Worm (Caenorhabditis elegans) whole organism, L2 larva: ENCODE results near the gene col-89.

ENCODE experiments used
- C34F6.9 ChIP-seq: fragments of 150-350 bp; optimal IDR thresholded peaks from 2 replicates; lab custom pipeline; 2014; ENCODE audit warnings: missing biosample characterization, missing genetic modification characterization
- F13H6.1 ChIP-seq: sonication (generic microtip); optimal IDR thresholded peaks from 2 replicates; lab custom pipeline; 2016; ENCODE audit warnings: missing genetic modification characterization, missing compliant biosample characterization
- R02D3.7 ChIP-seq: fragments of 150-350 bp; optimal IDR thresholded peaks from 2 replicates; lab custom pipeline; 2014; ENCODE audit warnings: missing biosample characterization, missing genetic modification characterization
- Y55F3AM.14 ChIP-seq: fragments of 200-800 bp; sonication (Bioruptor generic); optimal IDR thresholded peaks from 2 replicates; lab custom pipeline; 2018; ENCODE audit warnings: mild to moderate bottlenecking, missing genetic modification characterization, missing compliant biosample characterization
- ZK546.5 ChIP-seq: sonication (generic microtip); optimal IDR thresholded peaks from 2 replicates; lab custom pipeline; 2017; ENCODE audit warnings: missing biosample characterization, missing genetic modification characterization
- alr-1 ChIP-seq: fragments of 150-350 bp; optimal IDR thresholded peaks from 2 replicates; lab custom pipeline; 2014; ENCODE audit warnings: missing biosample characterization, missing genetic modification characterization
- aly-2 ChIP-seq: fragments of 150-350 bp; optimal IDR thresholded peaks from 2 replicates; lab custom pipeline; 2014; ENCODE audit warnings: missing biosample characterization, missing genetic modification characterization
- ama-1 ChIP-seq: fragments of 150-350 bp; optimal IDR thresholded peaks from 2 replicates; lab custom pipeline; 2018; ENCODE audit warnings: inconsistent platforms
- blmp-1 ChIP-seq: sonication (generic microtip); optimal IDR thresholded peaks from 2 replicates; lab custom pipeline; 2017; ENCODE audit warnings: missing genetic modification characterization, mild to moderate bottlenecking, missing compliant biosample characterization, antibody characterized with exemption, moderate library complexity; ENCODE audit not compliant: insufficient read depth
- ceh-16 ChIP-seq: fragments of 150-350 bp; optimal IDR thresholded peaks from 2 replicates; lab custom pipeline; 2014; ENCODE audit warnings: missing biosample characterization, missing genetic modification characterization
- ceh-82 ChIP-seq: fragments of 150-350 bp; optimal IDR thresholded peaks from 2 replicates; lab custom pipeline; 2014; ENCODE audit warnings: missing biosample characterization, missing genetic modification characterization
- crh-2 ChIP-seq: sonication (generic microtip); optimal IDR thresholded peaks from 2 replicates; lab custom pipeline; 2017; ENCODE audit warnings: missing biosample characterization, missing genetic modification characterization
- dmd-4 ChIP-seq: sonication (generic microtip); optimal IDR thresholded peaks from 2 replicates; lab custom pipeline; 2017; ENCODE audit warnings: missing biosample characterization, missing genetic modification characterization
- elt-1 ChIP-seq: fragments of 150-350 bp; optimal IDR thresholded peaks from 2 replicates; lab custom pipeline; 2014; ENCODE audit warnings: missing biosample characterization, missing genetic modification characterization
- elt-3 ChIP-seq: sonication (generic microtip); optimal IDR thresholded peaks from 2 replicates; lab custom pipeline; 2017; ENCODE audit warnings: missing biosample characterization, missing genetic modification characterization
- fos-1 ChIP-seq: fragments of 150-350 bp; optimal IDR thresholded peaks from 2 replicates; lab custom pipeline; 2014; ENCODE audit warnings: missing biosample characterization, missing genetic modification characterization
- gmeb-1 ChIP-seq: fragments of 150-350 bp; optimal IDR thresholded peaks from 2 replicates; lab custom pipeline; 2014; ENCODE audit warnings: missing biosample characterization, missing genetic modification characterization
- lin-11 ChIP-seq: fragments of 150-350 bp; sonication (generic microtip); optimal IDR thresholded peaks from 2 replicates; lab custom pipeline; 2014; ENCODE audit warnings: missing biosample characterization, missing genetic modification characterization, inconsistent platforms, mixed read lengths
- lin-13 ChIP-seq: fragments of 150-350 bp; optimal IDR thresholded peaks from 2 replicates; lab custom pipeline; 2014; ENCODE audit warnings: missing biosample characterization, missing genetic modification reagents, missing genetic modification characterization
- lin-39 ChIP-seq: fragments of 150-350 bp; optimal IDR thresholded peaks from 2 replicates; lab custom pipeline; 2014; ENCODE audit warnings: missing biosample characterization, missing genetic modification reagents, missing genetic modification characterization
- lsy-2 ChIP-seq, 2 experiments: fragments of 150-350 bp in 1 of 2; sonication (generic microtip) in 1 of 2; optimal IDR thresholded peaks; 2 replicates each; lab custom pipeline; 2014 to 2017; ENCODE audit warnings: missing biosample characterization in 2 of 2, missing genetic modification characterization in 2 of 2
- mab-5 ChIP-seq: fragments of 150-350 bp; optimal IDR thresholded peaks from 2 replicates; lab custom pipeline; 2014; ENCODE audit warnings: missing biosample characterization, missing genetic modification characterization
- mbf-1 ChIP-seq: sonication (generic microtip); optimal IDR thresholded peaks from 2 replicates; lab custom pipeline; 2017; ENCODE audit warnings: missing biosample characterization, missing genetic modification characterization
- mdl-1 ChIP-seq, 2 experiments: fragments of 150-350 bp in 1 of 2; sonication (generic microtip) in 1 of 2; optimal IDR thresholded peaks; 2 replicates each; lab custom pipeline; 2017; ENCODE audit warnings: missing biosample characterization in 2 of 2, missing genetic modification characterization in 2 of 2
- nhr-10 ChIP-seq: sonication (generic microtip); optimal IDR thresholded peaks from 2 replicates; lab custom pipeline; 2017; ENCODE audit warnings: missing biosample characterization, missing genetic modification characterization
- nhr-129 ChIP-seq: fragments of 150-350 bp; optimal IDR thresholded peaks from 2 replicates; lab custom pipeline; 2014; ENCODE audit warnings: missing biosample characterization, missing genetic modification characterization
- nhr-21 ChIP-seq: fragments of 150-350 bp; optimal IDR thresholded peaks from 2 replicates; lab custom pipeline; 2014; ENCODE audit warnings: missing biosample characterization, missing genetic modification characterization
- nhr-23 ChIP-seq: fragments of 150-350 bp; optimal IDR thresholded peaks from 2 replicates; lab custom pipeline; 2014; ENCODE audit warnings: missing biosample characterization, missing genetic modification reagents, missing genetic modification characterization
- nhr-237 ChIP-seq: fragments of 150-350 bp; optimal IDR thresholded peaks from 2 replicates; lab custom pipeline; 2014; ENCODE audit warnings: missing biosample characterization, missing genetic modification characterization
- nhr-25 ChIP-seq: fragments of 150-350 bp; sonication (generic microtip); optimal IDR thresholded peaks from 3 replicates; lab custom pipeline; 2014; ENCODE audit warnings: missing biosample characterization, missing genetic modification characterization
- nhr-6 ChIP-seq: fragments of 150-350 bp; optimal IDR thresholded peaks from 2 replicates; lab custom pipeline; 2014; ENCODE audit warnings: missing biosample characterization, missing genetic modification characterization
- nhr-77 ChIP-seq: fragments of 150-350 bp; optimal IDR thresholded peaks from 2 replicates; lab custom pipeline; 2014; ENCODE audit warnings: missing biosample characterization, missing genetic modification characterization
- peb-1 ChIP-seq: fragments of 150-350 bp; optimal IDR thresholded peaks from 2 replicates; lab custom pipeline; 2014; ENCODE audit warnings: missing biosample characterization, missing genetic modification characterization
- sma-3 ChIP-seq: sonication (generic microtip); optimal IDR thresholded peaks from 2 replicates; lab custom pipeline; 2016; ENCODE audit warnings: missing genetic modification reagents, missing genetic modification characterization, missing compliant biosample characterization
- unc-39 ChIP-seq: fragments of 150-350 bp; optimal IDR thresholded peaks from 2 replicates; lab custom pipeline; 2014; ENCODE audit warnings: missing biosample characterization, missing genetic modification characterization
- unc-55 ChIP-seq: fragments of 150-350 bp; sonication (generic microtip); optimal IDR thresholded peaks from 3 replicates; lab custom pipeline; 2014; ENCODE audit warnings: missing biosample characterization, missing genetic modification reagents, missing genetic modification characterization
- unc-62 ChIP-seq: fragments of 150-350 bp; optimal IDR thresholded peaks from 2 replicates; lab custom pipeline; 2014; ENCODE audit warnings: missing biosample characterization, missing genetic modification reagents, missing genetic modification characterization
- zag-1 ChIP-seq: fragments of 150-350 bp; optimal IDR thresholded peaks from 2 replicates; lab custom pipeline; 2014; ENCODE audit warnings: missing biosample characterization, missing genetic modification characterization
- ztf-1 ChIP-seq: fragments of 200-800 bp; sonication (Bioruptor generic); conservative IDR thresholded peaks from 2 replicates; pipeline ENCODE4 v1.3.6; 2022; ENCODE audit warnings: missing genetic modification characterization, missing compliant biosample characterization
- ztf-4 ChIP-seq: fragments of 150-350 bp; optimal IDR thresholded peaks from 2 replicates; lab custom pipeline; 2014; ENCODE audit warnings: missing biosample characterization, missing genetic modification characterization

Gene col-89

ce11 chrIII:4756983-4757382 is 9.1 kb downstream of the col-89 start, which contains the start of gene fbxl-2 (continued):
- peak; percentile 91 for TF ChIP-seq mab-5

- TF ChIP-seq crh-2 (tag; lab: Kevin White, UChicago) (no peak), ceh-16 (no peak), alr-1 (tag; lab: Kevin White, UChicago) (no peak), lsy-2 (tag; optimal IDR thresholded peaks at IDR 0.05; lab: Kevin White, UChicago) (no peak), unc-39 (tag; lab: Kevin White, UChicago) (no peak), ZK546.5 (tag; lab: Kevin White, UChicago) (no peak), lin-13 (GFP tag; lab: Kevin White, UChicago) (no peak), blmp-1 (no peak), mdl-1 (tag; optimal IDR thresholded peaks at IDR 0.05; lab: Kevin White, UChicago) (no peak), C34F6.9 (tag; lab: Kevin White, UChicago) (no peak), nhr-77 (tag; lab: Kevin White, UChicago) (no peak), zag-1 (no peak), nhr-10 (tag; lab: Kevin White, UChicago) (no peak), ceh-82 (tag; lab: Kevin White, UChicago) (no peak), ama-1 (lab: Kevin White, UChicago) (no peak), sma-3 (GFP tag; lab: Kevin White, UChicago) (no peak)
Measured at ce11 chrIII:4762846-4763245, 14.9 kb downstream of the col-89 start.

ce11 chrIII:4763509-4763908 is 15.6 kb downstream of the col-89 start, which contains the start of gene B0393.4:
B0393.4 (minus strand) TSS chrIII:4763609.
- no peak for TF ChIP-seq zag-1
- TF ChIP-seq nhr-129 (tag; lab: Kevin White, UChicago) = no peak
- TF ChIP-seq gmeb-1 (tag; lab: Kevin White, UChicago) = no peak
- TF ChIP-seq aly-2 (tag; lab: Kevin White, UChicago) = no peak
- TF ChIP-seq nhr-23 = no peak
- TF ChIP-seq alr-1 (tag; lab: Kevin White, UChicago) = no peak
- TF ChIP-seq mab-5 = no peak
- TF ChIP-seq Y55F3AM.14 (GFP tag; lab: Kevin White, UChicago) = no peak
- TF ChIP-seq nhr-21 (tag; lab: Kevin White, UChicago) = no peak
- TF ChIP-seq blmp-1 = no peak
- no peak for TF ChIP-seq ztf-4 (tag; lab: Kevin White, UChicago)
- TF ChIP-seq lsy-2 (tag; optimal IDR thresholded peaks at IDR 0.05; lab: Kevin White, UChicago) = no peak
- no peak for TF ChIP-seq nhr-25 (tag; lab: Kevin White, UChicago)
- no peak for TF ChIP-seq peb-1 (tag; lab: Kevin White, UChicago)
- TF ChIP-seq, all 48 proteins: peak for 0

- no peak for TF ChIP-seq lin-39
- no peak for TF ChIP-seq ceh-16
- no peak for TF ChIP-seq R02D3.7 (tag; lab: Kevin White, UChicago)
- TF ChIP-seq ztf-1 = no peak
- TF ChIP-seq fos-1 (tag; lab: Kevin White, UChicago) = no peak
- TF ChIP-seq elt-1 (tag; lab: Kevin White, UChicago) = no peak
- TF ChIP-seq blmp-1 = no peak
- TF ChIP-seq unc-55 = no peak
- TF ChIP-seq elt-3 (tag; lab: Kevin White, UChicago) = no peak
- TF ChIP-seq ZK546.5 (tag; lab: Kevin White, UChicago) = no peak
- no peak for TF ChIP-seq ceh-82 (tag; lab: Kevin White, UChicago)
- TF ChIP-seq nhr-237 (tag; lab: Kevin White, UChicago) = no peak
- no peak for TF ChIP-seq mbf-1 (tag; lab: Kevin White, UChicago)
- no peak for TF ChIP-seq unc-62 (GFP tag; lab: Kevin White, UChicago)
- no peak for TF ChIP-seq nhr-77 (tag; lab: Kevin White, UChicago)
- TF ChIP-seq dmd-4 = no peak
- no peak for TF ChIP-seq lin-13 (GFP tag; lab: Kevin White, UChicago)
- TF ChIP-seq, all 48 proteins: peak for 0
Measured at ce11 chrIII:4765474-4765873, 17.5 kb downstream of the col-89 start, which contains the start of gene B0393.5. B0393.5 (plus strand) TSS chrIII:4765774.

- TF ChIP-seq F13H6.1 (tag; lab: Kevin White, UChicago) = no peak
- TF ChIP-seq ZK546.5 (tag; lab: Kevin White, UChicago) = no peak
- TF ChIP-seq lin-11 = no peak
- no peak for TF ChIP-seq nhr-6 (tag; lab: Kevin White, UChicago)
- no peak for TF ChIP-seq crh-2 (tag; lab: Kevin White, UChicago)
- TF ChIP-seq mbf-1 (tag; lab: Kevin White, UChicago) = no peak
- no peak for TF ChIP-seq R02D3.7 (tag; lab: Kevin White, UChicago)
- no peak for TF ChIP-seq peb-1 (tag; lab: Kevin White, UChicago)
- TF ChIP-seq elt-3 (tag; lab: Kevin White, UChicago) = no peak
Measured at ce11 chrIII:4766842-4767241, 18.9 kb downstream of the col-89 start.
